Fruit fly (Drosophila melanogaster) whole organism, embryonic: Measurements from ENCODE around the gene rho-6.

Experiments used
- Bdp1 ChIP-seq: fragments of 200-800 bp; sonication (Bioruptor generic); optimal IDR thresholded peaks from 3 replicates; lab custom pipeline; 2016; ENCODE audit warnings: missing biosample characterization, missing genetic modification characterization
- CG10267 ChIP-seq: fragments of 200-800 bp; sonication (Bioruptor generic); optimal IDR thresholded peaks from 2 replicates; lab custom pipeline; 2018; ENCODE audit warnings: missing biosample characterization, mild to moderate bottlenecking, missing genetic modification characterization, moderate library complexity
- CG10366 ChIP-seq: fragments of 200-800 bp; sonication (Bioruptor generic); IDR thresholded peaks from 2 replicates; pipeline ENCODE4 v1.3.6; 2022; ENCODE audit warnings: missing biosample characterization, missing genetic modification characterization
- CG12659 ChIP-seq: fragments of 200-800 bp; sonication (Bioruptor generic); optimal IDR thresholded peaks from 3 replicates; lab custom pipeline; 2017; ENCODE audit warnings: mild to moderate bottlenecking, missing biosample characterization, missing genetic modification reagents, missing genetic modification characterization
- CG15514 ChIP-seq: fragments of 200-800 bp; sonication (Bioruptor generic); optimal IDR thresholded peaks from 3 replicates; lab custom pipeline; 2017; ENCODE audit warnings: missing biosample characterization, missing genetic modification characterization, mild to moderate bottlenecking, moderate library complexity, missing genetic modification reagents
- CG16779 ChIP-seq: fragments of 200-800 bp; sonication (Bioruptor generic); IDR thresholded peaks from 2 replicates; pipeline ENCODE4 v1.3.6; 2022; ENCODE audit warnings: missing biosample characterization, missing genetic modification characterization
- CG17361 ChIP-seq: fragments of 200-800 bp; sonication (Bioruptor generic); IDR thresholded peaks from 3 replicates; pipeline ENCODE4 v1.3.6; 2022; ENCODE audit warnings: missing biosample characterization, missing genetic modification characterization
- CG17912 ChIP-seq: fragments of 200-800 bp; sonication (Bioruptor generic); optimal IDR thresholded peaks from 2 replicates; lab custom pipeline; 2018; ENCODE audit warnings: missing biosample characterization, mild to moderate bottlenecking, missing genetic modification characterization
- CG2875 ChIP-seq: fragments of 200-800 bp; sonication (Bioruptor generic); optimal IDR thresholded peaks from 2 replicates; lab custom pipeline; 2017; ENCODE audit warnings: missing biosample characterization, mild to moderate bottlenecking, missing genetic modification characterization, missing genetic modification reagents
- CG2889 ChIP-seq: fragments of 200-800 bp; sonication (Bioruptor generic); IDR thresholded peaks from 3 replicates; pipeline ENCODE4 v1.3.6; 2022; ENCODE audit warnings: missing biosample characterization, missing genetic modification characterization
- CG30020 ChIP-seq: fragments of 200-800 bp; optimal IDR thresholded peaks from 2 replicates; lab custom pipeline; 2019; ENCODE audit warnings: missing biosample characterization, mild to moderate bottlenecking, missing genetic modification characterization, moderate library complexity
- CG30403 ChIP-seq: fragments of 200-800 bp; sonication (Bioruptor generic); optimal IDR thresholded peaks from 3 replicates; lab custom pipeline; 2016; ENCODE audit warnings: missing biosample characterization, missing genetic modification characterization
- CG3065 ChIP-seq: fragments of 200-800 bp; sonication (Bioruptor generic); optimal IDR thresholded peaks from 2 replicates; lab custom pipeline; 2016; ENCODE audit warnings: missing biosample characterization, missing genetic modification characterization
- CG32772 ChIP-seq: fragments of 200-800 bp; sonication (Bioruptor generic); IDR thresholded peaks from 2 replicates; pipeline ENCODE4 v1.3.6; 2022; ENCODE audit warnings: missing biosample characterization, missing genetic modification characterization
- CG3995 ChIP-seq: fragments of 200-800 bp; sonication (Bioruptor generic); optimal IDR thresholded peaks from 3 replicates; lab custom pipeline; 2016; ENCODE audit warnings: missing biosample characterization, missing genetic modification characterization
- CG4424 ChIP-seq: fragments of 200-800 bp; sonication (Bioruptor generic); optimal IDR thresholded peaks from 3 replicates; lab custom pipeline; 2016; ENCODE audit warnings: missing biosample characterization, missing genetic modification characterization
- CG4820 ChIP-seq: fragments of 200-800 bp; sonication (Bioruptor generic); optimal IDR thresholded peaks from 3 replicates; lab custom pipeline; 2016; ENCODE audit warnings: missing biosample characterization, missing genetic modification characterization
- CG6765 ChIP-seq: fragments of 200-800 bp; sonication (Bioruptor generic); optimal IDR thresholded peaks from 3 replicates; lab custom pipeline; 2017; ENCODE audit warnings: missing biosample characterization, mild to moderate bottlenecking, missing genetic modification characterization
- CG7839 ChIP-seq: fragments of 200-800 bp; sonication (Bioruptor generic); optimal IDR thresholded peaks from 3 replicates; lab custom pipeline; 2018; ENCODE audit warnings: missing biosample characterization, mild to moderate bottlenecking, missing genetic modification characterization, moderate library complexity
- CG8281 ChIP-seq: fragments of 200-800 bp; sonication (Bioruptor generic); optimal IDR thresholded peaks from 2 replicates; lab custom pipeline; 2018; ENCODE audit warnings: missing biosample characterization, mild to moderate bottlenecking, missing genetic modification characterization, moderate library complexity
- CTCF ChIP-seq: fragments of 200-800 bp; sonication (Bioruptor generic); optimal IDR thresholded peaks from 2 replicates; lab custom pipeline; 2017; ENCODE audit warnings: missing biosample characterization, mild to moderate bottlenecking, missing genetic modification characterization, moderate library complexity
- D ChIP-seq, 2 experiments: fragments of 200-800 bp in 1 of 2; fragments of >200 bp in 1 of 2; sonication (Bioruptor generic) in 1 of 2; optimal IDR thresholded peaks; 2 replicates in 1 of 2; 3 replicates in 1 of 2; lab custom pipeline; 2017; ENCODE audit warnings: mild to moderate bottlenecking in 1 of 2, missing biosample characterization in 1 of 2, missing genetic modification characterization in 1 of 2, missing genetic modification reagents in 1 of 2
- Doc3 ChIP-seq: fragments of 200-800 bp; sonication (Bioruptor generic); IDR thresholded peaks from 3 replicates; pipeline ENCODE4 v1.3.6; 2022; ENCODE audit warnings: missing biosample characterization, missing genetic modification characterization; ENCODE audit not compliant: partially characterized antibody
- H2.0 ChIP-seq: fragments of 200-800 bp; sonication (Bioruptor generic); IDR thresholded peaks from 2 replicates; pipeline ENCODE4 v1.3.6; 2022; ENCODE audit warnings: missing biosample characterization, missing genetic modification characterization
- Hr39 ChIP-seq: fragments of >200 bp; optimal IDR thresholded peaks from 2 replicates; lab custom pipeline; 2017
- Hr78 ChIP-seq, 2 experiments: fragments of 200-800 bp in 1 of 2; fragments of >200 bp in 1 of 2; sonication (Bioruptor generic) in 1 of 2; optimal IDR thresholded peaks; 2 replicates each; lab custom pipeline; 2017 to 2019; ENCODE audit warnings: missing biosample characterization in 2 of 2, missing genetic modification characterization in 2 of 2, mild to moderate bottlenecking in 1 of 2, moderate library complexity in 1 of 2
- MTF-1 ChIP-seq: fragments of 200-800 bp; sonication (Bioruptor generic); optimal IDR thresholded peaks from 2 replicates; lab custom pipeline; 2018; ENCODE audit warnings: missing biosample characterization, mild to moderate bottlenecking, missing genetic modification characterization, borderline replicate concordance
- Mad ChIP-seq: fragments of 200-800 bp; sonication (Bioruptor generic); optimal IDR thresholded peaks from 2 replicates; lab custom pipeline; 2016; ENCODE audit warnings: missing biosample characterization, missing genetic modification characterization
- Optix ChIP-seq: fragments of 200-800 bp; sonication (Bioruptor generic); IDR thresholded peaks from 3 replicates; pipeline ENCODE4 v1.3.6; 2022; ENCODE audit warnings: missing biosample characterization, missing genetic modification characterization
- Stat92E ChIP-seq, 3 experiments: fragments of >200 bp in 2 of 3; fragments of 200-800 bp in 1 of 3; sonication (Bioruptor generic) in 1 of 3; optimal IDR thresholded peaks; 2 replicates each; lab custom pipeline; 2017 to 2019; ENCODE audit warnings: missing biosample characterization in 3 of 3, missing genetic modification characterization in 3 of 3, mild to moderate bottlenecking in 1 of 3, moderate library complexity in 1 of 3
- Vsx1 ChIP-seq: fragments of 200-800 bp; sonication (Bioruptor generic); optimal IDR thresholded peaks from 2 replicates; lab custom pipeline; 2017; ENCODE audit warnings: missing biosample characterization, mild to moderate bottlenecking, missing genetic modification characterization, missing genetic modification reagents
- al ChIP-seq: fragments of 200-800 bp; sonication (Bioruptor generic); IDR thresholded peaks from 2 replicates; pipeline ENCODE4 v1.3.6; 2022; ENCODE audit warnings: missing biosample characterization, missing genetic modification characterization
- ap ChIP-seq: fragments of 200-800 bp; sonication (Bioruptor generic); IDR thresholded peaks from 2 replicates; pipeline ENCODE4 v1.3.6; 2022; ENCODE audit warnings: missing biosample characterization, missing genetic modification characterization
- bbx ChIP-seq: fragments of 200-800 bp; sonication (Bioruptor generic); IDR thresholded peaks from 2 replicates; pipeline ENCODE4 v1.3.6; 2022; ENCODE audit warnings: missing biosample characterization, missing genetic modification characterization; ENCODE audit not compliant: partially characterized antibody
- bcd ChIP-seq: fragments of 200-800 bp; sonication (Bioruptor generic); optimal IDR thresholded peaks from 2 replicates; lab custom pipeline; 2017; ENCODE audit warnings: missing biosample characterization, mild to moderate bottlenecking, missing genetic modification characterization
- bsh ChIP-seq, 2 experiments: fragments of 200-800 bp; sonication (Bioruptor generic); optimal IDR thresholded peaks; 2 replicates each; lab custom pipeline; 2017 to 2018; ENCODE audit warnings: mild to moderate bottlenecking in 2 of 2, missing biosample characterization in 2 of 2, missing genetic modification characterization in 2 of 2, moderate library complexity in 1 of 2
- cato ChIP-seq: fragments of 200-800 bp; sonication (Bioruptor generic); optimal IDR thresholded peaks from 2 replicates; lab custom pipeline; 2016; ENCODE audit warnings: missing biosample characterization, missing genetic modification characterization, borderline replicate concordance
- chm ChIP-seq: fragments of 200-800 bp; sonication (Bioruptor generic); IDR thresholded peaks from 2 replicates; pipeline ENCODE4 v1.3.6; 2022; ENCODE audit warnings: missing biosample characterization, missing genetic modification characterization
- dm ChIP-seq: fragments of 200-800 bp; sonication (Bioruptor generic); optimal IDR thresholded peaks from 3 replicates; lab custom pipeline; 2016; ENCODE audit warnings: missing biosample characterization, missing genetic modification characterization
- eyg ChIP-seq: fragments of 200-800 bp; sonication (Bioruptor generic); optimal IDR thresholded peaks from 3 replicates; lab custom pipeline; 2016; ENCODE audit warnings: missing biosample characterization, missing genetic modification characterization
- kah ChIP-seq: fragments of 200-800 bp; sonication (Bioruptor generic); optimal IDR thresholded peaks from 2 replicates; lab custom pipeline; 2018; ENCODE audit warnings: missing biosample characterization, mild to moderate bottlenecking, missing genetic modification characterization
- onecut ChIP-seq: fragments of 200-800 bp; sonication (Bioruptor generic); IDR thresholded peaks from 2 replicates; pipeline ENCODE4 v1.3.6; 2022; ENCODE audit warnings: missing biosample characterization, missing genetic modification characterization
- pita ChIP-seq: fragments of 200-800 bp; sonication (Bioruptor generic); optimal IDR thresholded peaks from 2 replicates; lab custom pipeline; 2017; ENCODE audit warnings: missing biosample characterization, mild to moderate bottlenecking, missing genetic modification characterization
- pnt ChIP-seq: fragments of 200-800 bp; sonication (Bioruptor generic); optimal IDR thresholded peaks from 3 replicates; lab custom pipeline; 2016; ENCODE audit warnings: missing biosample characterization, missing genetic modification characterization
- so ChIP-seq: fragments of 200-800 bp; sonication (Bioruptor generic); IDR thresholded peaks from 3 replicates; pipeline ENCODE4 v1.3.6; 2022; ENCODE audit warnings: missing biosample characterization, missing genetic modification characterization
- trh ChIP-seq: fragments of 200-800 bp; sonication (Bioruptor generic); optimal IDR thresholded peaks from 2 replicates; lab custom pipeline; 2016; ENCODE audit warnings: missing biosample characterization, missing genetic modification characterization
- vnd ChIP-seq: fragments of 200-800 bp; sonication (Bioruptor generic); IDR thresholded peaks from 3 replicates; pipeline ENCODE4 v1.3.6; 2022; ENCODE audit warnings: missing biosample characterization, missing genetic modification characterization; ENCODE audit not compliant: partially characterized antibody

rho-6 gene

dm6 chr2L:12103231-12104210 is 29.7 kb downstream of the rho-6 start, which contains the start of the genes Patsas and ThrRS (continued):
- TF ChIP-seq CG10267 (tag; lab: Kevin White, UChicago) (peak; percentile 84), Hr39 (lab: Kevin White, UChicago) (no peak), vnd (no peak), CG17912 (GFP tag; lab: Kevin White, UChicago) (peak; percentile 31), ap (GFP tag; lab: Robert Waterston, UW) (peak; percentile 76), CG7839 (peak; percentile 92), al (GFP tag; lab: Robert Waterston, UW) (peak; percentile 87), CG10366 (GFP tag; lab: Robert Waterston, UW) (peak; percentile 78), bcd (GFP tag; lab: Kevin White, UChicago) (peak; percentile 87), Vsx1 (GFP tag; lab: Kevin White, UChicago) (no peak), kah (GFP tag; lab: Kevin White, UChicago) (peak; percentile 37), eyg (no peak), CG12659 (peak; percentile 93), Doc3 (GFP tag; lab: Robert Waterston, UW) (no peak; the same call in 2 of the 3 replicates), CG30020 (tag; lab: Kevin White, UChicago) (peak; percentile 92), CG4820 (GFP tag; lab: Kevin White, UChicago) (peak; percentile 84), CG3995 (GFP tag; lab: Kevin White, UChicago) (peak; percentile 27), Optix (GFP tag; lab: Robert Waterston, UW) (peak; percentile 53; the same call in 1 of the 3 replicates), CG8281 (tag; lab: Kevin White, UChicago) (peak; percentile 68), Hr78 (GFP tag; optimal IDR thresholded peaks at IDR 0.05; lab: Kevin White, UChicago) (no peak), D (optimal IDR thresholded peaks at IDR 0.05; lab: Kevin White, UChicago) (no peak), D (GFP tag; optimal IDR thresholded peaks at IDR 0.05; lab: Kevin White, UChicago) (peak; percentile 77), bbx (GFP tag; lab: Robert Waterston, UW) (no peak), H2.0 (GFP tag; lab: Robert Waterston, UW) (peak; percentile 78), CG3065 (GFP tag; lab: Kevin White, UChicago) (peak; percentile 33), CG15514 (GFP tag; lab: Kevin White, UChicago) (peak; percentile 78), CG17361 (GFP tag; lab: Robert Waterston, UW) (peak; percentile 95), cato (GFP tag; lab: Kevin White, UChicago) (peak; percentile 83), CG32772 (GFP tag; lab: Robert Waterston, UW) (peak; percentile 83), trh (peak; percentile 46), onecut (peak; percentile 97), CG2875 (GFP tag; lab: Kevin White, UChicago) (peak; percentile 47), Stat92E (GFP tag; optimal IDR thresholded peaks at IDR 0.05; lab: Kevin White, UChicago) (no peak), CTCF (GFP tag; lab: Kevin White, UChicago) (peak; percentile 17), Mad (peak; percentile 54), CG6765 (peak; percentile 43), CG30403 (GFP tag; lab: Kevin White, UChicago) (peak; percentile 92), CG16779 (GFP tag; lab: Robert Waterston, UW) (no peak), Bdp1 (GFP tag; lab: Kevin White, UChicago) (peak; percentile 59), pnt (GFP tag; lab: Kevin White, UChicago) (peak; percentile 71), MTF-1 (GFP tag; lab: Kevin White, UChicago) (peak; percentile 50), CG2889 (GFP tag; lab: Robert Waterston, UW) (peak; percentile 80), bsh (GFP tag; optimal IDR thresholded peaks at IDR 0.05; lab: Kevin White, UChicago) (peak in 1 of 2 experiments; percentile 84), CG4424 (GFP tag; lab: Kevin White, UChicago) (peak; percentile 87), pita (GFP tag; lab: Kevin White, UChicago) (no peak), so (GFP tag; lab: Robert Waterston, UW) (peak; percentile 82; the same call in 2 of the 3 replicates), dm (GFP tag; lab: Kevin White, UChicago) (peak; percentile 61), chm (GFP tag; lab: Robert Waterston, UW) (peak; percentile 57; the same call in 1 of the 2 replicates)
